Worm (Caenorhabditis elegans): Measurements from ENCODE around the gene F16G10.6.

F16G10.6 gene

ce11 chrII:2368956-2369355 lies 8.7 kb downstream of the F16G10.6 start, which contains the start of gene hpo-25:
TSS of gene hpo-25 (plus strand) at chrII:2369256.
- TF ChIP-seq nhr-111 (GFP tag; optimal IDR thresholded peaks at IDR 0.05): no peak
- TF ChIP-seq aha-1 (tag): peak; percentile 6
- TF ChIP-seq Y48G9A.11 (GFP tag; IDR thresholded peaks at IDR 0.05): no peak
- TF ChIP-seq cey-2 (tag; optimal IDR thresholded peaks at IDR 0.05; ENCODE audit: borderline replicate concordance, insufficient read depth): no peak
- no peak for TF ChIP-seq nhr-102 (tag; optimal IDR thresholded peaks at IDR 0.05)
- TF ChIP-seq F49E8.2 (tag; optimal IDR thresholded peaks at IDR 0.05; ENCODE audit: borderline replicate concordance): no peak

DNA sequence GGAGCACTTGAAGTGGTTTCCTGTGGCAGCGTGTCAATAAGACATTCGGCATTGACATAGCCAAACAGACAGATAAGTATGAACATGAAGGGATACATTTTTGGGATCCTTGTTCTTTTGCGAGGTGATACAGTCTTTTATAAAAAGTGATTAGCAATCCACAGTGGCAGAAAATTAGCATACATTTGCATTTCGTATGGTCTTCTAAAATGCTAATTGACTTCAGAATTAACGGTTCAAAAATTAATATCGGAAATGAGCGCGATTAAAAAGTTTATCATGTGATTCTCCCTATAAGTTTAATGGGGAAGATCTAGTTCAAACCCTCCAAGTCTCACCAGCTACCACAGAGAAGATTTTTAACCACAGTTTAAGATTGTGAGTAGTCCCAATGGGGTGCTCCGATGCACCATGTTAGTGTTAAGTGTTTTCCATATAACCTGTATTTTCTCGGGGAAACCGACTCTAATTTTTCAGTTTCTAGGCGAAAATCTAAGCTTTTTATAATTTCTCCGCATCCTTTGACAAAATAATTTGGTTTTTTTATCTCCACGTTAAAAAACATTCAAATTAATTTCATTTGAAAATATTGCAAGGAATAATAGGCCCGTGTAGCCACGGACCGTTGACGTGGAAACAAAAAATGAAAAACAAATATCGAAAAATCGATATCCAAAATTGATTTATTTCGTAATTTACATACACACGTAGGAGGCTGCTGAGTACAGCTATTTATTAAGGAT lies 10.9 kb downstream of the F16G10.6 start, which contains the start of the genes F43C11.12 and F16G10.5:
Gene F43C11.12, minus strand, starts transcription at position 101 of the 743 bp plus-strand sequence.
Gene F16G10.5, plus strand, starts transcription at position 693 of the 743 bp plus-strand sequence.
- TF ChIP-seq gei-8 (GFP tag; optimal IDR thresholded peaks at IDR 0.05) (no peak), unc-62 (GFP tag; optimal IDR thresholded peaks at IDR 0.05 in 1 of 2) (peak in 1 of 2 experiments; percentile 32), unc-62 (tag; optimal IDR thresholded peaks at IDR 0.05) (no peak), hlh-11 (tag; optimal IDR thresholded peaks at IDR 0.05) (no peak), duxl-1 (tag; optimal IDR thresholded peaks at IDR 0.05; ENCODE audit: poor library complexity) (no peak), mes-2 (tag; optimal IDR thresholded peaks at IDR 0.05; ENCODE audit: poor library complexity, severe bottlenecking) (no peak), nhr-28 (tag; optimal IDR thresholded peaks at IDR 0.05) (no peak), zfp-3 (GFP tag; conservative IDR thresholded peaks at IDR 0.05) (no peak), lin-1 (GFP tag; IDR thresholded peaks at IDR 0.05) (no peak)

- TF ChIP-seq dpl-1 (GFP tag; optimal IDR thresholded peaks at IDR 0.05) (no peak), nhr-28 (tag; optimal IDR thresholded peaks at IDR 0.05) (no peak), daf-12 (tag; optimal IDR thresholded peaks at IDR 0.05) (no peak), snpc-1.2 (GFP tag; IDR thresholded peaks at IDR 0.05) (no peak), lin-29 (GFP tag; IDR thresholded peaks at IDR 0.05) (no peak), ZK546.5 (tag; optimal IDR thresholded peaks at IDR 0.05) (no peak), nhr-102 (tag; optimal IDR thresholded peaks at IDR 0.05) (no peak), duxl-1 (tag; optimal IDR thresholded peaks at IDR 0.05; ENCODE audit: poor library complexity) (no peak), unc-130 (GFP tag; optimal IDR thresholded peaks at IDR 0.05) (no peak), nhr-41 (GFP tag; IDR thresholded peaks at IDR 0.05) (no peak), ama-1 (optimal IDR thresholded peaks at IDR 0.05) (no peak), lin-1 (GFP tag; IDR thresholded peaks at IDR 0.05) (no peak), tra-1 (GFP tag; IDR thresholded peaks at IDR 0.05) (no peak)
Measured at ce11 chrII:2363673-2364072, 14.0 kb downstream of the F16G10.6 start, which contains the start of gene F43C11.11. TSS of gene F43C11.11 (minus strand) at chrII:2363773.

- TF ChIP-seq jun-1 (tag; optimal IDR thresholded peaks at IDR 0.05) (no peak), nhr-25 (tag; optimal IDR thresholded peaks at IDR 0.05; ENCODE audit: borderline replicate concordance, insufficient read depth) (no peak), dmd-6 (GFP tag; IDR thresholded peaks at IDR 0.05) (no peak), mes-2 (tag; optimal IDR thresholded peaks at IDR 0.05; ENCODE audit: poor library complexity, severe bottlenecking) (no peak), vab-7 (GFP tag; IDR thresholded peaks at IDR 0.05) (no peak), Y48G9A.11 (GFP tag; IDR thresholded peaks at IDR 0.05) (no peak), daf-12 (tag; optimal IDR thresholded peaks at IDR 0.05) (no peak), spr-1 (tag; optimal IDR thresholded peaks at IDR 0.05) (no peak), ceh-44 (GFP tag; IDR thresholded peaks at IDR 0.05) (no peak), ZK337.2 (GFP tag; IDR thresholded peaks at IDR 0.05) (no peak), tra-1 (GFP tag; IDR thresholded peaks at IDR 0.05) (no peak), T26A8.4 (GFP tag; IDR thresholded peaks at IDR 0.05) (no peak), dpl-1 (GFP tag; optimal IDR thresholded peaks at IDR 0.05) (no peak), F44E2.7 (GFP tag; IDR thresholded peaks at IDR 0.05) (no peak), nhr-42 (GFP tag; IDR thresholded peaks at IDR 0.05) (no peak), D1046.2 (GFP tag; IDR thresholded peaks at IDR 0.05) (no peak), nhr-11 (tag; optimal IDR thresholded peaks at IDR 0.05) (no peak), ceh-28 (tag; optimal IDR thresholded peaks at IDR 0.05) (no peak), saeg-2 (GFP tag; IDR thresholded peaks at IDR 0.05) (no peak), nhr-48 (tag; optimal IDR thresholded peaks at IDR 0.05) (no peak)
Measured at ce11 chrII:2359965-2360364, 17.7 kb downstream of the F16G10.6 start, which contains the start of gene F43C11.16. TSS of gene F43C11.16 (minus strand) at chrII:2360065.

Measured in whole organism, L4 larva.